Worm (Caenorhabditis elegans): ENCODE measurements around the gene oct-2.
A peak's percentile ranks its signal among the peaks of the same experiment; 100 is the strongest.

The oct-2 gene

DNA sequence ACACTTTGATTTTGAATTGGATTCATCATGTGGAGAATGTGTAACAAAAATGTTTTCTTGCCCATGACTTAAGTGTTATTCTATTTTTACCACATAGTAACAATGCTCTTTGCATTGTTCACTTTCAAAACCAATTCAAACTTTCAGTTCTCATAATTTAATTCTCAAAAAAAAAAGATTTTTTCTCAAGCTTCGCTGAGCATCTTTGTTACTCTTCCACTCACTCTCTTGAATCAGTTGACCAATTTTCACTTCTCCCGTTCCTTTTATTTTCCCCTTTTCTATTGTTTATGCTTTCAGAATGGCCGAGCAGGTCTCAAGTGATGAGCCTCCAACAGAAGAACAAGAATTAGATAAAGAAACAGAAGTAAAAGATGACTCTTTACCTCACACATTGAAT is at the start of gene oct-2:
Gene oct-2, plus strand, starts transcription at position 301 of the 400 bp plus-strand sequence.
- TF ChIP-seq ztf-23 (GFP tag; IDR thresholded peaks at IDR 0.05) (no peak), T22C8.4 (GFP tag; IDR thresholded peaks at IDR 0.05) (no peak), ztf-29 (GFP tag; IDR thresholded peaks at IDR 0.05) (no peak), flt-1 (GFP tag; IDR thresholded peaks at IDR 0.05) (no peak), klf-2 (GFP tag; conservative IDR thresholded peaks at IDR 0.05) (no peak), ref-1 (GFP tag; conservative IDR thresholded peaks at IDR 0.05) (no peak), cog-1 (tag; optimal IDR thresholded peaks at IDR 0.05) (no peak), tab-1 (GFP tag; IDR thresholded peaks at IDR 0.05) (no peak), med-1 (GFP tag; optimal IDR thresholded peaks at IDR 0.05; ENCODE audit: insufficient read depth) (no peak)

DNA sequence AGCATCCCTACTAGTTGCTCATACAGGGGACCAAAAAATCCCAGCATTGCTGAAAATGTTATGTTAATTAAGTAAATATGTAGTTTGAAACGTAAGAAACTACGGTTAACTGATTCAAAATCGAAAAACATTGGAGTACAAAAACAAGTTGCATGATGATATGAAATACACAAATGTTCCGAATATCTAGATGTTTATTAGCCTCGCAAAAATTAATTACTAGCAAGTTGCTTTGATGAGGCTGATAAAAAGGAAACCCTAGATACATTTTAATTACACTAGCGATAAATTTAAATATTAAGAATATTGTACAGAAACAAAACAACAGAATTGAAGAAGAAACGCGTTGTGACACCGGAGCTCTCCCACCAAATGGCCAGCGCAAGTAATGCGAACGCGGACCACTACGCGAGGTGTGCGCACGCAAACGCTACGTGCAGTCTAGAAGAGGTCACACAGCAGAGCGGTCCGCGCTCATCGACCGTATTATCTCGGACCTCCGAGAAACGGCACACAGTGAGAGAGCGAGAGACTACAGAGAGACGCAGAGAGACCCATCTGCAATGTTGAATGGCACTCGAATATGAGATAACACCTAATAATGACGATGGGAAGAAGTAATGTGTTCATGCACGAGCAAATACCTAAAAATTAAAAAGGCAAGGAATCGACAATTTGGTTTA is 49.4 kb upstream of the oct-2 start, which contains the start of gene inx-2:
Gene inx-2, minus strand, starts transcription at position 51 of the 683 bp plus-strand sequence.
- TF ChIP-seq klf-2 (GFP tag; conservative IDR thresholded peaks at IDR 0.05), result no peak
- peak; percentile 77 for TF ChIP-seq tab-1 (GFP tag; IDR thresholded peaks at IDR 0.05)
- TF ChIP-seq ztf-23 (GFP tag; IDR thresholded peaks at IDR 0.05), result no peak

DNA sequence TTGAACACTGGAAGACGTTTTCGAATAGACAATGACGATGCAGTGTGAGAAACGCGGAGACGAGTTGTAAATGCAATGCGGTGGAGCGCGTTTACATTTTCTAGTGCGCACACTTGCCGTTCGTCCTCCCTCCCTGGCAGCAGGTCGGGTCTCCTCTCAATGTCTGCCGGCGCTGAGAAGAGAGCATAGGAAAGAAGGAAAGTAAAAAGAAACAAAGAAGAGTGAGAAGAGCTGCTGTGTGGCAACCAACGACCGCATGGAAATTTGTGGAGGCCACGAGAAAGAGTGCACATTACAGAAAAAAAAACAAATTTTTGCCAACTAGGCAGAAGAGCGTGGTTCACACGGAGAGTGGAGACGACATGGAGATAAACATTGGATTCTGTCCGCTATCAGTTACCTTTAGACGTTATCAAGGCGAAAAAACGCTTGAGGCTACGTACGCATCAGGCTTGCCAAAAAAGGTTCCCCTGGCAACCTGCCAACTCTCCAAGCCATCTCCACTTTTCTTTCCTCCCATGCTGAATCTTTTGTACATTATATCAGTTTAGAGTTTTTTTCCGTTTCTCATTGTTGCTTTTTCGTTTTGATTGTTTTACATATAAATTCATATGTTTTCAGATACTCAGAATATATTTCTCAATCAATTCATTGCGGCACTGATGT is 46.5 kb upstream of the oct-2 start, which contains the start of the genes snrp-40.1 and F08G12.3:
Gene snrp-40.1, minus strand, starts transcription at position 143 of the 666 bp plus-strand sequence.
Gene F08G12.3, plus strand, starts transcription at position 616 of the 666 bp plus-strand sequence.
- TF ChIP-seq ref-1 (GFP tag; conservative IDR thresholded peaks at IDR 0.05) (no peak), cog-1 (tag; optimal IDR thresholded peaks at IDR 0.05) (peak; percentile 76), med-1 (GFP tag; optimal IDR thresholded peaks at IDR 0.05; ENCODE audit: insufficient read depth) (no peak), klf-2 (GFP tag; conservative IDR thresholded peaks at IDR 0.05) (no peak), flt-1 (GFP tag; IDR thresholded peaks at IDR 0.05) (peak; percentile 46), ztf-23 (GFP tag; IDR thresholded peaks at IDR 0.05) (no peak)

DNA sequence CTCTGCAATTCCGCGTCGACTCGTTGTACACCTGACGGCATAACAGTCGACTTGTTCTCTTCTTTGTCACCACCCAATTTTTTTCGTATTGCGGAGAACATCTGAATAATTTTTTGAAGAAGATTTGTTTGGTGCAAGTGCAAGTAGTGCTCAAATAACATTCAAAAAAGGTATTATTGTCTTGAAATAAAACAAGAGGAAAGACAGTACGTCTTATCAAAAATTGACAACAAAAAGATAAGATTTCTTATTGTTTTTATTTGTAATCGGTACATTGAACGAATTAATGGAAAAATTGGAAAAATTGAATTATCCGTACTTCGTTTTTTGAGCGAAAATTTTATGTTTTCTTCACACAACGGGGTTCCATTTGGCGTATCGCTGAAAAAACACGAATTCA is 40.5 kb upstream of the oct-2 start, which contains the start of gene F08G12.1:
Gene F08G12.1, minus strand, starts transcription at position 101 of the 400 bp plus-strand sequence.
- TF ChIP-seq ztf-29 (GFP tag; IDR thresholded peaks at IDR 0.05) (no peak), ref-1 (GFP tag; conservative IDR thresholded peaks at IDR 0.05) (no peak), med-1 (GFP tag; optimal IDR thresholded peaks at IDR 0.05; ENCODE audit: insufficient read depth) (no peak), flt-1 (GFP tag; IDR thresholded peaks at IDR 0.05) (no peak), klf-2 (GFP tag; conservative IDR thresholded peaks at IDR 0.05) (no peak), T22C8.4 (GFP tag; IDR thresholded peaks at IDR 0.05) (no peak), cog-1 (tag; optimal IDR thresholded peaks at IDR 0.05) (no peak), tab-1 (GFP tag; IDR thresholded peaks at IDR 0.05) (no peak), ztf-23 (GFP tag; IDR thresholded peaks at IDR 0.05) (no peak)

DNA sequence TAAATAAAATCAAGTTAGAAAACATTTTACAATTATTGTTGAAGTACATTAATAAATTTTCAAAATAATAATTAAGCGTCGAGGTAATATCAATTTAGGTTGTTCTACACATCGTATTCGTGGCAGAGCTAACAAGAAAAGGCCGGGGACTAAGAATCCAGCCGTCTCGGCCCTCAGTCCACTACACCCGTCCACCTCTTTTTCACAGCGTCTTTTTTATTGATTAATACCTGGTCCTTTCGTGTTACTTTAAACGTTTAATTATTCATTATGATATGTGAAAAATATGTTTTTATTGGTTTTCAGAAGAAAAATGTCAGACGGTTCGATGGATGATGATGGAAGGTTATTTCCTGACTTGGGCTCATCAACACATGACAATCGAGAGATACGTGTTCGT is 39.2 kb upstream of the oct-2 start, which contains the start of gene vhl-1:
Gene vhl-1, plus strand, starts transcription at position 301 of the 400 bp plus-strand sequence.
- TF ChIP-seq med-1 (GFP tag; optimal IDR thresholded peaks at IDR 0.05; ENCODE audit: insufficient read depth) (no peak), ref-1 (GFP tag; conservative IDR thresholded peaks at IDR 0.05) (no peak), ztf-23 (GFP tag; IDR thresholded peaks at IDR 0.05) (no peak), cog-1 (tag; optimal IDR thresholded peaks at IDR 0.05) (no peak), T22C8.4 (GFP tag; IDR thresholded peaks at IDR 0.05) (no peak), flt-1 (GFP tag; IDR thresholded peaks at IDR 0.05) (no peak), tab-1 (GFP tag; IDR thresholded peaks at IDR 0.05) (no peak), ztf-29 (GFP tag; IDR thresholded peaks at IDR 0.05) (no peak), klf-2 (GFP tag; conservative IDR thresholded peaks at IDR 0.05) (no peak)

DNA sequence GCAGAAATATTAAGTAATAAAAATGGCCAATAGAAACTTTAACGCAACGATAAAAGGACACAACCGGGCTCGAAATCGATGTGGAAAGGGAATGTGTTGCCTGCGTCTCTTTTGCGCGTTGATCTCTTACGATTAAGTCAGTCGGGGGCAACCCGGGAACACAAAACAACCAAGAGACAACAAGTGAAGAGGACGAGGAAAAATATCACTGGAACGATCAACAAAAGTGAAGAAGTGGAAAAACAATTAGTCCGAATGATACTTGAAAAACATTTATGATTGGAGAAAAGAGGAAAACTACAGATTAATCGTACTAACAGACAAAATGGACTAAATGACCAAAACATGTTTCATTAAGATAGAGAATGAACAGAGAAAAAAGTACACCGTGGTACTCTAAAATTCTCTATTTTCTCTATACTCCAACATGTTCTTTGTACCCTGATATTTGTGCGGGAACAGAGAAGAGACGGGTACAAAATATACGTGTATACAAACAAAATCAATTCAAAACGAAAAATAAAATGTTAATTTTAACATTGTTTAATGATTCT is 35.9 kb upstream of the oct-2 start, which contains the start of gene F08G12.5:
Gene F08G12.5, minus strand, starts transcription at position 1 of the 554 bp plus-strand sequence.
- TF ChIP-seq tab-1 (GFP tag; IDR thresholded peaks at IDR 0.05) (no peak), klf-2 (GFP tag; conservative IDR thresholded peaks at IDR 0.05) (no peak), ztf-29 (GFP tag; IDR thresholded peaks at IDR 0.05) (no peak), med-1 (GFP tag; optimal IDR thresholded peaks at IDR 0.05; ENCODE audit: insufficient read depth) (no peak), ref-1 (GFP tag; conservative IDR thresholded peaks at IDR 0.05) (no peak), flt-1 (GFP tag; IDR thresholded peaks at IDR 0.05) (no peak), ztf-23 (GFP tag; IDR thresholded peaks at IDR 0.05) (no peak), cog-1 (tag; optimal IDR thresholded peaks at IDR 0.05) (no peak), T22C8.4 (GFP tag; IDR thresholded peaks at IDR 0.05) (no peak)

DNA sequence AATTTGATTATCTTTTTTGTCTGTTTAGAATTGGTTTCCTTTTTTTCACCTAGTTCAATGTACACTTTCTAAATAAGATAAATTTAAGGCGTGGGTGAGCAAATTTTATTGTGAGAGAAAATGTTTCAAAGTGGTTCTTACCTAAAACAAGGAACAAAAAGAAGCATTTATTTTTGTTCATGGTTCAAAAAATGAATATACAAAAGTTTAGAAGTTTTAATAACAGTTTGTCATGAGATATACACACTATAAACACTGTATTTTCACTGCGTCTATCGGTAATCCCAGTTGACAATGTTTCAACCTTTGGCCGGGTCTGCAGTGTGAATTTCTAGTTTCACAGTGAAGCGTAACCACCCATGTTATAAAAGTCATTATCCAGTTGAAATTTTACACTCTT is 30.9 kb upstream of the oct-2 start, which contains the start of gene F08G12.11:
Gene F08G12.11, minus strand, starts transcription at position 181 of the 400 bp plus-strand sequence.
- TF ChIP-seq ztf-23 (GFP tag; IDR thresholded peaks at IDR 0.05) (no peak), med-1 (GFP tag; optimal IDR thresholded peaks at IDR 0.05; ENCODE audit: insufficient read depth) (no peak), ref-1 (GFP tag; conservative IDR thresholded peaks at IDR 0.05) (no peak), klf-2 (GFP tag; conservative IDR thresholded peaks at IDR 0.05) (no peak), ztf-29 (GFP tag; IDR thresholded peaks at IDR 0.05) (no peak), tab-1 (GFP tag; IDR thresholded peaks at IDR 0.05) (no peak), flt-1 (GFP tag; IDR thresholded peaks at IDR 0.05) (no peak), T22C8.4 (GFP tag; IDR thresholded peaks at IDR 0.05) (no peak), cog-1 (tag; optimal IDR thresholded peaks at IDR 0.05) (no peak)

DNA sequence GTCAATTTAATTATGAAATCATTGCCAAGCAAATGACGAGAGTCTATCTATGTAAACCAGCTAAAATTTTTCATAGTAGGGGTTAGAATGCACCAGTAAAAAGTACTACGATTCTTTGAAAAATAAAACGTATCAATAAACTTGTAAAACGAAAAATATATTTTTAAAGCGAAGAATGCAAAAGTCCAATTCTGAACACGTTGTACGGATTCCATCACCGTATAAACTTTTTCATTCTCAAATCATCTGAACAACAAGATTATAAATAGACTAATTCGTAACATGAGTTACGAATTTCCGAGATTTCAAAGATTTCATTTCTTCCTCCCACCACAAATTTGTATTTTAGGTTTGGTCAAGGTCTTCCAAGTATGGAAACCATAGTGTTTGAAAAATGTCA is 29.5 kb upstream of the oct-2 start, which contains the start of gene nlp-57:
Gene nlp-57, plus strand, starts transcription at position 301 of the 400 bp plus-strand sequence.
- TF ChIP-seq ztf-29 (GFP tag; IDR thresholded peaks at IDR 0.05) (no peak), tab-1 (GFP tag; IDR thresholded peaks at IDR 0.05) (no peak), flt-1 (GFP tag; IDR thresholded peaks at IDR 0.05) (no peak), cog-1 (tag; optimal IDR thresholded peaks at IDR 0.05) (no peak), T22C8.4 (GFP tag; IDR thresholded peaks at IDR 0.05) (no peak), klf-2 (GFP tag; conservative IDR thresholded peaks at IDR 0.05) (no peak), med-1 (GFP tag; optimal IDR thresholded peaks at IDR 0.05; ENCODE audit: insufficient read depth) (no peak), ref-1 (GFP tag; conservative IDR thresholded peaks at IDR 0.05) (no peak), ztf-23 (GFP tag; IDR thresholded peaks at IDR 0.05) (no peak)

DNA sequence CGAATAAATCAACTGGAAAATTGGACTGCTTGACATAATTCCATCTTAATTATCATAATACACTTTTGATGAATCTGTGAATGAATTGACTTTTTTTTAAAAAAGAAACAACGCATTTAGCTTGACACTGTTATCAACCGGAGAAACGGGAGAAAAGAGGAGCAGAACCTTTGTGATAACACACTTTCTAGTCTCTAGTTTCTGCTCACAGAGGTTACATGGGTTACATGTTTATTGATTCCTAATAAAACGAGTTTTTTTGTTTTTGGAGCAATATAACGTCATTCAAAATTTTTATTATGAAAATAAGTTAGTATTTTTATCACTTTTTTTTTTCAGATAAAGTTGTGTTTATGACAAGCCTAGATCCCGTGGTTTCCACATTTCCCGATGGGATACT is 28.3 kb upstream of the oct-2 start, which contains the start of gene hizr-1:
Gene hizr-1, plus strand, starts transcription at position 340 of the 400 bp plus-strand sequence.
- no peak for TF ChIP-seq ztf-29 (GFP tag; IDR thresholded peaks at IDR 0.05)
- TF ChIP-seq ztf-23 (GFP tag; IDR thresholded peaks at IDR 0.05), result no peak
- TF ChIP-seq klf-2 (GFP tag; conservative IDR thresholded peaks at IDR 0.05), result no peak
- TF ChIP-seq med-1 (GFP tag; optimal IDR thresholded peaks at IDR 0.05; ENCODE audit: insufficient read depth), result no peak
- no peak for TF ChIP-seq tab-1 (GFP tag; IDR thresholded peaks at IDR 0.05)
- TF ChIP-seq ref-1 (GFP tag; conservative IDR thresholded peaks at IDR 0.05), result no peak
- no peak for TF ChIP-seq cog-1 (tag; optimal IDR thresholded peaks at IDR 0.05)
- no peak for TF ChIP-seq flt-1 (GFP tag; IDR thresholded peaks at IDR 0.05)
- TF ChIP-seq T22C8.4 (GFP tag; IDR thresholded peaks at IDR 0.05), result no peak
